Fruit fly (Drosophila melanogaster) whole organism, prepupa: Measurements from ENCODE around the gene CG43203.

Source experiments
- CG15336 ChIP-seq: fragments of 200-800 bp; sonication (Bioruptor generic); IDR thresholded peaks from 2 replicates; pipeline ENCODE4 v1.3.6; 2022; ENCODE audit warnings: missing biosample characterization, missing genetic modification characterization
- CG32006 ChIP-seq: fragments of 200-800 bp; sonication (Bioruptor generic); optimal IDR thresholded peaks from 3 replicates; lab custom pipeline; 2017; ENCODE audit warnings: missing biosample characterization, mild to moderate bottlenecking, missing genetic modification characterization
- CG8319 ChIP-seq: fragments of 200-800 bp; sonication (Bioruptor generic); optimal IDR thresholded peaks from 3 replicates; lab custom pipeline; 2016; ENCODE audit warnings: missing biosample characterization, missing genetic modification characterization
- Gug ChIP-seq: fragments of 200-800 bp; sonication (Bioruptor generic); IDR thresholded peaks from 2 replicates; pipeline ENCODE4 v1.3.6; 2022; ENCODE audit warnings: missing biosample characterization, missing genetic modification characterization
- Lpt ChIP-seq: fragments of 200-800 bp; sonication (Bioruptor generic); optimal IDR thresholded peaks from 3 replicates; lab custom pipeline; 2016; ENCODE audit warnings: missing biosample characterization, missing genetic modification characterization

DNA sequence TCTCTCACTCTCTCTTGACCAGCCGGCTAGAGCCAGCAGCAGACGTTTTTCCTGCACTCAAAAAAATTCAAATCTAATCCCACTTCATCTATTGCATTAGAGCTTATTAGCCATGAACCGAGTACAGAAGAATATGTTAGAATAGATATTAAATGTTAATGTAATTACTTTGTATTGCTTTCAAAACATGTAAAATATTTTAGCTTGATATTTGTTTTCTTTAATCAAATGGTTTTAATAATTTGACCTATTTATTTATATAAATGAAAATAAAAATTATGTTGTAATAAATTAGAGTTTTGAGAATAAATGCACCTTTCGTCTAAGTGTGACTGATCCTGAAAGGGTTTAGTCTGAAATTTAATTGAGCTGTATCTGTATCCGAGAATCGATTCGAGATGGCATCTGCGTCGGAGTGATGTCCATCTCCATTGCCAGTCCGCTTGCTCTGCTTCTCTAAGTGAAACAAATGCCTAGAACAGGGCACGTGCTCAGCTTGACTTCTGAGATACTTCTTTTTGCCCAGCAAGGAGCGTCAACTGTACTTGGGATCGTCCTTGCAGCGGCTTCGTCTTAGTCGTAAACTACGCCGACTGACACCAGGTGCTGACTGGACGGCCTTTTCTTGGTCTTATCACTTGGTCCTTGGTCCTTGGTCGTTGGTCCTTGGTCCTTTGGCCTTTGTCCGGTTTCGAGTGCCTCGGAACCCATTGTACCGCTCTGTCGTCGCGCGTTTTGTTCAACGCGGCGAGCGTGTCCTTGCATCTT is 13.4 kb upstream of the CG43203 start:
- TF ChIP-seq CG15336 (GFP tag; lab: Robert Waterston, UW) (no peak), CG8319 (GFP tag; lab: Kevin White, UChicago) (no peak), Gug (no peak), Lpt (GFP tag; lab: Kevin White, UChicago) (no peak), CG32006 (GFP tag; lab: Kevin White, UChicago) (no peak)
